Worm (Caenorhabditis elegans) whole organism, L1 larva: ENCODE measurements around the gene npp-1.

Experiments used
- C04F5.9 ChIP-seq: sonication (generic microtip); optimal IDR thresholded peaks from 2 replicates; lab custom pipeline; 2016; ENCODE audit warnings: missing genetic modification characterization, missing compliant biosample characterization
- C16A3.4 ChIP-seq: fragments of 150-350 bp; optimal IDR thresholded peaks from 2 replicates; lab custom pipeline; 2014; ENCODE audit warnings: missing biosample characterization, missing genetic modification characterization
- F16B12.6 ChIP-seq: fragments of 150-350 bp; optimal IDR thresholded peaks from 2 replicates; lab custom pipeline; 2014; ENCODE audit warnings: missing biosample characterization, missing genetic modification characterization
- Y116A8C.19 ChIP-seq: sonication (generic microtip); optimal IDR thresholded peaks from 2 replicates; lab custom pipeline; 2016; ENCODE audit warnings: missing compliant biosample characterization, missing genetic modification characterization, borderline replicate concordance
- aha-1 ChIP-seq: fragments of 150-350 bp; optimal IDR thresholded peaks from 2 replicates; lab custom pipeline; 2014; ENCODE audit warnings: missing biosample characterization, missing genetic modification characterization
- aly-2 ChIP-seq: fragments of 150-350 bp; optimal IDR thresholded peaks from 2 replicates; lab custom pipeline; 2014; ENCODE audit warnings: missing biosample characterization, missing genetic modification characterization
- ceh-8 ChIP-seq: fragments of 200-800 bp; sonication (Bioruptor generic); optimal IDR thresholded peaks from 2 replicates; lab custom pipeline; 2018; ENCODE audit warnings: mild to moderate bottlenecking, missing genetic modification characterization, moderate library complexity, missing compliant biosample characterization
- ceh-82 ChIP-seq, 3 experiments: fragments of 150-350 bp in 1 of 3; sonication (generic microtip) in 2 of 3; optimal IDR thresholded peaks; 2 replicates each; lab custom pipeline; 2014 to 2017; ENCODE audit warnings: missing biosample characterization in 3 of 3, missing genetic modification characterization in 3 of 3
- ceh-88 ChIP-seq: fragments of 200-800 bp; sonication (Bioruptor generic); IDR thresholded peaks from 2 replicates; pipeline ENCODE4 v1.3.6; 2022; ENCODE audit warnings: missing genetic modification characterization, missing compliant biosample characterization
- ceh-90 ChIP-seq: sonication (generic microtip); optimal IDR thresholded peaks from 2 replicates; lab custom pipeline; 2016; ENCODE audit warnings: missing genetic modification characterization, missing compliant biosample characterization
- ces-1 ChIP-seq: fragments of 150-350 bp; optimal IDR thresholded peaks from 2 replicates; lab custom pipeline; 2014; ENCODE audit warnings: missing biosample characterization, missing genetic modification reagents, missing genetic modification characterization
- dpl-1 ChIP-seq, 3 experiments: fragments of 150-350 bp in 2 of 3; sonication (generic microtip) in 1 of 3; optimal IDR thresholded peaks; 2 replicates each; lab custom pipeline; 2014 to 2017; ENCODE audit warnings: missing biosample characterization in 3 of 3, missing genetic modification characterization in 3 of 3, missing genetic modification reagents in 3 of 3
- dsc-1 ChIP-seq: sonication (generic microtip); optimal IDR thresholded peaks from 2 replicates; lab custom pipeline; 2016; ENCODE audit warnings: mild to moderate bottlenecking, missing genetic modification characterization, missing compliant biosample characterization
- efl-3 ChIP-seq: fragments of 200-800 bp; sonication (Bioruptor generic); optimal IDR thresholded peaks from 2 replicates; lab custom pipeline; 2018; ENCODE audit warnings: mild to moderate bottlenecking, missing genetic modification characterization, missing compliant biosample characterization
- egl-13 ChIP-seq: sonication (generic microtip); optimal IDR thresholded peaks from 2 replicates; lab custom pipeline; 2016; ENCODE audit warnings: missing genotype, missing genetic modification reagents, missing genetic modification characterization, missing compliant biosample characterization
- egl-27 ChIP-seq, 2 experiments: fragments of 150-350 bp in 1 of 2; sonication (generic microtip); optimal IDR thresholded peaks; 3 replicates each; lab custom pipeline; 2017 to 2018; ENCODE audit warnings: missing biosample characterization in 2 of 2, missing genetic modification characterization in 2 of 2, missing genetic modification reagents in 2 of 2
- elt-3 ChIP-seq, 6 experiments: fragments of 150-350 bp in 1 of 6; sonication (generic microtip); optimal IDR thresholded peaks; 2 replicates each; lab custom pipeline; 2017 to 2018; ENCODE audit warnings: missing biosample characterization in 6 of 6, missing genetic modification characterization in 6 of 6, inconsistent platforms in 1 of 6
- ets-5 ChIP-seq: fragments of 200-800 bp; sonication (Bioruptor generic); IDR thresholded peaks from 2 replicates; pipeline ENCODE4 v1.3.6; 2022; ENCODE audit warnings: missing genetic modification characterization, missing compliant biosample characterization
- fkh-10 ChIP-seq: sonication (generic microtip); optimal IDR thresholded peaks from 2 replicates; lab custom pipeline; 2017; ENCODE audit warnings: missing biosample characterization, missing genetic modification reagents, missing genetic modification characterization
- fkh-4 ChIP-seq: sonication (generic microtip); optimal IDR thresholded peaks from 2 replicates; lab custom pipeline; 2016; ENCODE audit warnings: missing compliant biosample characterization, missing genetic modification characterization, borderline replicate concordance
- fos-1 ChIP-seq: fragments of 150-350 bp; optimal IDR thresholded peaks from 2 replicates; lab custom pipeline; 2014; ENCODE audit warnings: missing biosample characterization, missing genetic modification characterization
- grh-1 ChIP-seq: fragments of 200-800 bp; sonication (Bioruptor generic); IDR thresholded peaks from 2 replicates; pipeline ENCODE4 v1.3.6; 2022; ENCODE audit warnings: missing genetic modification reagents, missing genetic modification characterization, missing compliant biosample characterization
- hlh-17 ChIP-seq: fragments of 200-800 bp; sonication (Bioruptor generic); optimal IDR thresholded peaks from 2 replicates; lab custom pipeline; 2018; ENCODE audit warnings: missing genetic modification characterization, mild to moderate bottlenecking, missing compliant biosample characterization, moderate library complexity, borderline replicate concordance
- hlh-4 ChIP-seq: sonication (generic microtip); optimal IDR thresholded peaks from 2 replicates; lab custom pipeline; 2016; ENCODE audit warnings: mild to moderate bottlenecking, missing genetic modification characterization, missing compliant biosample characterization
- irx-1 ChIP-seq: sonication (generic microtip); optimal IDR thresholded peaks from 2 replicates; lab custom pipeline; 2016; ENCODE audit warnings: missing genetic modification characterization, missing compliant biosample characterization
- isw-1 ChIP-seq: fragments of 200-800 bp; sonication (Bioruptor generic); IDR thresholded peaks from 2 replicates; pipeline ENCODE4 v1.3.6; 2022; ENCODE audit warnings: missing genetic modification characterization, missing compliant biosample characterization
- jun-1 ChIP-seq: fragments of 150-350 bp; optimal IDR thresholded peaks from 2 replicates; lab custom pipeline; 2014; ENCODE audit warnings: missing biosample characterization, missing genetic modification reagents, missing genetic modification characterization
- lin-13 ChIP-seq: fragments of 150-350 bp; optimal IDR thresholded peaks from 2 replicates; lab custom pipeline; 2014; ENCODE audit warnings: missing biosample characterization, missing genetic modification reagents, missing genetic modification characterization
- lin-14 ChIP-seq: fragments of 200-800 bp; sonication (Bioruptor generic); optimal IDR thresholded peaks from 2 replicates; lab custom pipeline; 2018; ENCODE audit warnings: mild to moderate bottlenecking, missing genetic modification characterization, moderate library complexity, missing compliant biosample characterization
- lin-35 ChIP-seq, 2 experiments: fragments of 150-350 bp; optimal IDR thresholded peaks; 2 replicates each; lab custom pipeline; 2014; ENCODE audit warnings: missing biosample characterization in 2 of 2, missing genetic modification characterization in 2 of 2, missing genetic modification reagents in 2 of 2
- lsy-2 ChIP-seq, 2 experiments: fragments of 150-350 bp; optimal IDR thresholded peaks; 2 replicates each; lab custom pipeline; 2014; ENCODE audit warnings: missing biosample characterization in 2 of 2, missing genetic modification characterization in 2 of 2
- mab-9 ChIP-seq: fragments of 200-800 bp; sonication (Bioruptor generic); IDR thresholded peaks from 2 replicates; pipeline ENCODE4 v1.3.6; 2022; ENCODE audit warnings: missing genetic modification reagents, missing genetic modification characterization, missing compliant biosample characterization
- mdl-1 ChIP-seq, 2 experiments: fragments of 150-350 bp; optimal IDR thresholded peaks; 2 replicates each; lab custom pipeline; 2014 to 2017; ENCODE audit warnings: missing biosample characterization in 2 of 2, missing genetic modification characterization in 2 of 2, inconsistent platforms in 1 of 2
- mef-2 ChIP-seq: fragments of 150-350 bp; optimal IDR thresholded peaks from 2 replicates; lab custom pipeline; 2014; ENCODE audit warnings: missing biosample characterization, missing genetic modification characterization
- nhr-11 ChIP-seq: fragments of 150-350 bp; optimal IDR thresholded peaks from 2 replicates; lab custom pipeline; 2014; ENCODE audit warnings: missing biosample characterization, missing genetic modification characterization
- nhr-12 ChIP-seq: sonication (generic microtip); optimal IDR thresholded peaks from 2 replicates; lab custom pipeline; 2017; ENCODE audit warnings: missing biosample characterization, missing genetic modification characterization
- nhr-19 ChIP-seq: fragments of 200-800 bp; sonication (Bioruptor generic); conservative IDR thresholded peaks from 2 replicates; pipeline ENCODE4 v1.3.6; 2022; ENCODE audit warnings: missing genetic modification characterization, missing compliant biosample characterization
- nhr-237 ChIP-seq: fragments of 150-350 bp; optimal IDR thresholded peaks from 2 replicates; lab custom pipeline; 2014; ENCODE audit warnings: missing biosample characterization, missing genetic modification characterization
- nhr-71 ChIP-seq: sonication (generic microtip); optimal IDR thresholded peaks from 2 replicates; lab custom pipeline; 2016; ENCODE audit warnings: mild to moderate bottlenecking, missing genetic modification characterization, moderate library complexity, missing compliant biosample characterization
- nhr-76 ChIP-seq: sonication (generic microtip); optimal IDR thresholded peaks from 2 replicates; lab custom pipeline; 2017; ENCODE audit warnings: missing biosample characterization, missing genetic modification characterization
- nhr-85 ChIP-seq: sonication (generic microtip); peaks from one replicate; lab custom pipeline; 2016; ENCODE audit warnings: missing genetic modification characterization, inconsistent platforms, missing compliant biosample characterization
- pag-3 ChIP-seq: sonication (generic microtip); optimal IDR thresholded peaks from 2 replicates; lab custom pipeline; 2017; ENCODE audit warnings: missing genetic modification characterization, mild to moderate bottlenecking, missing compliant biosample characterization, antibody characterized with exemption, borderline replicate concordance; ENCODE audit not compliant: insufficient read depth
- snpc-4 ChIP-seq: fragments of 150-350 bp; optimal IDR thresholded peaks from 2 replicates; lab custom pipeline; 2014; ENCODE audit warnings: missing biosample characterization, missing genetic modification characterization
- snu-23 ChIP-seq: sonication (generic microtip); optimal IDR thresholded peaks from 2 replicates; lab custom pipeline; 2016; ENCODE audit warnings: missing genetic modification characterization, missing compliant biosample characterization
- sox-4 ChIP-seq: sonication (generic microtip); optimal IDR thresholded peaks from 2 replicates; lab custom pipeline; 2016; ENCODE audit warnings: missing genetic modification characterization, missing compliant biosample characterization
- sptf-1 ChIP-seq: fragments of 150-350 bp; optimal IDR thresholded peaks from 2 replicates; lab custom pipeline; 2014; ENCODE audit warnings: missing biosample characterization, missing genetic modification characterization
- tlp-1 ChIP-seq: fragments of 150-350 bp; optimal IDR thresholded peaks from 2 replicates; lab custom pipeline; 2014; ENCODE audit warnings: missing biosample characterization, missing genetic modification characterization
- unc-30 ChIP-seq: sonication (generic microtip); optimal IDR thresholded peaks from 2 replicates; lab custom pipeline; 2017; ENCODE audit warnings: missing biosample characterization, missing genetic modification characterization
- unc-86 ChIP-seq: sonication (generic microtip); optimal IDR thresholded peaks from 2 replicates; lab custom pipeline; 2016; ENCODE audit warnings: missing genetic modification characterization, missing compliant biosample characterization
- unc-98 ChIP-seq: fragments of 200-800 bp; sonication (Bioruptor generic); IDR thresholded peaks from 2 replicates; pipeline ENCODE4 v1.3.6; 2022; ENCODE audit warnings: missing genetic modification characterization, missing compliant biosample characterization
- vab-15 ChIP-seq: sonication (generic microtip); optimal IDR thresholded peaks from 2 replicates; lab custom pipeline; 2017; ENCODE audit warnings: missing genotype, mild to moderate bottlenecking, missing genetic modification characterization, missing compliant biosample characterization
- xbp-1 ChIP-seq: sonication (generic microtip); optimal IDR thresholded peaks from 2 replicates; lab custom pipeline; 2016; ENCODE audit warnings: missing genetic modification characterization, missing compliant biosample characterization
- zag-1 ChIP-seq: fragments of 150-350 bp; optimal IDR thresholded peaks from 2 replicates; lab custom pipeline; 2014; ENCODE audit warnings: missing biosample characterization, missing genetic modification characterization
- ztf-11 ChIP-seq, 2 experiments: sonication (generic microtip); optimal IDR thresholded peaks; 2 replicates each; lab custom pipeline; 2016 to 2017; ENCODE audit warnings: missing genetic modification characterization in 2 of 2, missing biosample characterization in 1 of 2, missing compliant biosample characterization in 1 of 2

The npp-1 gene

ce11 chrIV:9873837-9874236 is 15.5 kb downstream of the npp-1 start:
- TF ChIP-seq lin-35 (GFP tag; optimal IDR thresholded peaks at IDR 0.05; lab: Kevin White, UChicago): peak; percentile 43 to 60
- no peak for TF ChIP-seq mef-2
- no peak; the same call in 1 of the 2 replicates for TF ChIP-seq grh-1 (GFP tag; lab: Robert Waterston, UW)
- peak; percentile 86 for TF ChIP-seq nhr-85
- TF ChIP-seq ceh-90 (tag; lab: Kevin White, UChicago): no peak
- TF ChIP-seq zag-1 (tag; lab: Kevin White, UChicago): no peak
- no peak for TF ChIP-seq vab-15
- TF ChIP-seq mab-9 (GFP tag; lab: Robert Waterston, UW): no peak
- TF ChIP-seq snu-23 (GFP tag; lab: Kevin White, UChicago): peak; percentile 73
- TF ChIP-seq isw-1: no peak
- peak; percentile 62 for TF ChIP-seq unc-86 (tag; lab: Kevin White, UChicago)
- no peak for TF ChIP-seq aha-1 (tag; lab: Kevin White, UChicago)
- no peak for TF ChIP-seq snpc-4
- TF ChIP-seq lin-14: peak; percentile 86
- no peak for TF ChIP-seq ztf-11 (tag; optimal IDR thresholded peaks at IDR 0.05; lab: Kevin White, UChicago)
- TF ChIP-seq sox-4 (tag; lab: Kevin White, UChicago): no peak
- TF ChIP-seq pag-3 (tag; lab: Kevin White, UChicago): no peak
- no peak for TF ChIP-seq ceh-88 (GFP tag; lab: Robert Waterston, UW)
- TF ChIP-seq fkh-10 (GFP tag; lab: Kevin White, UChicago): no peak
- peak in 2 of 3 experiments; percentile 26 to 40 for TF ChIP-seq ceh-82 (tag; optimal IDR thresholded peaks at IDR 0.05; lab: Kevin White, UChicago)
- no peak for TF ChIP-seq C04F5.9
- TF ChIP-seq fkh-4 (tag; lab: Kevin White, UChicago): no peak
- TF ChIP-seq unc-30 (tag; lab: Kevin White, UChicago): no peak
- TF ChIP-seq nhr-76 (tag; lab: Kevin White, UChicago): no peak
- no peak for TF ChIP-seq irx-1 (tag; lab: Kevin White, UChicago)
- TF ChIP-seq ces-1 (GFP tag; lab: Kevin White, UChicago): no peak
- no peak for TF ChIP-seq nhr-12 (tag; lab: Kevin White, UChicago)
- no peak for TF ChIP-seq hlh-17 (GFP tag; lab: Kevin White, UChicago)
- TF ChIP-seq fos-1 (tag; lab: Kevin White, UChicago): no peak
- TF ChIP-seq jun-1: no peak
- peak; percentile 70 for TF ChIP-seq nhr-71 (tag; lab: Kevin White, UChicago)
- peak in 2 of 3 experiments; percentile 10 to 38 for TF ChIP-seq dpl-1 (GFP tag; optimal IDR thresholded peaks at IDR 0.05; lab: Kevin White, UChicago)
- peak in 1 of 6 experiments; percentile 6 for TF ChIP-seq elt-3 (tag; optimal IDR thresholded peaks at IDR 0.05; lab: Kevin White, UChicago)
- TF ChIP-seq egl-27 (tag; optimal IDR thresholded peaks at IDR 0.05; lab: Kevin White, UChicago): no peak
- TF ChIP-seq efl-3 (GFP tag; lab: Kevin White, UChicago): no peak
- TF ChIP-seq nhr-11 (tag; lab: Kevin White, UChicago): no peak
- no peak for TF ChIP-seq aly-2 (tag; lab: Kevin White, UChicago)
- no peak for TF ChIP-seq F16B12.6 (tag; lab: Kevin White, UChicago)
- peak; percentile 7 for TF ChIP-seq dsc-1 (tag; lab: Kevin White, UChicago)
- no peak for TF ChIP-seq ceh-8 (GFP tag; lab: Kevin White, UChicago)
- TF ChIP-seq nhr-19 (GFP tag; lab: Robert Waterston, UW): peak; percentile 27
- TF ChIP-seq lsy-2 (tag; optimal IDR thresholded peaks at IDR 0.05; lab: Kevin White, UChicago): peak; percentile 52 to 66
- no peak for TF ChIP-seq C16A3.4 (tag; lab: Kevin White, UChicago)
- no peak for TF ChIP-seq hlh-4
- TF ChIP-seq xbp-1 (tag; lab: Kevin White, UChicago): peak; percentile 32
- TF ChIP-seq egl-13 (tag; lab: Kevin White, UChicago): no peak
- peak in 1 of 2 experiments; percentile 54 for TF ChIP-seq mdl-1 (tag; optimal IDR thresholded peaks at IDR 0.05; lab: Kevin White, UChicago)
- no peak for TF ChIP-seq tlp-1 (tag; lab: Kevin White, UChicago)
- TF ChIP-seq sptf-1 (tag; lab: Kevin White, UChicago): no peak
- no peak for TF ChIP-seq lin-13 (GFP tag; lab: Kevin White, UChicago)
- no peak for TF ChIP-seq unc-98 (GFP tag; lab: Robert Waterston, UW)
- TF ChIP-seq Y116A8C.19 (tag; lab: Kevin White, UChicago): no peak
- TF ChIP-seq ets-5 (GFP tag; lab: Robert Waterston, UW): no peak
- TF ChIP-seq nhr-237 (tag; lab: Kevin White, UChicago): no peak
